Worm (Caenorhabditis elegans) whole organism, early embryonic: ENCODE measurements around the gene srw-43.

Experiments
- B0310.2 ChIP-seq: sonication (generic microtip); optimal IDR thresholded peaks from 2 replicates; lab custom pipeline; 2016; ENCODE audit warnings: mild to moderate bottlenecking, missing genetic modification characterization, missing compliant biosample characterization
- F13C5.2 ChIP-seq: sonication (generic microtip); optimal IDR thresholded peaks from 2 replicates; lab custom pipeline; 2017; ENCODE audit warnings: mild to moderate bottlenecking, missing genetic modification characterization, inconsistent platforms, missing compliant biosample characterization
- aly-1 ChIP-seq: sonication (generic microtip); optimal IDR thresholded peaks from 2 replicates; lab custom pipeline; 2016; ENCODE audit warnings: missing genetic modification characterization, missing compliant biosample characterization
- ama-1 ChIP-seq: fragments of 150-350 bp; optimal IDR thresholded peaks from 2 replicates; lab custom pipeline; 2014
- ceh-13 ChIP-seq: fragments of 200-800 bp; sonication (Bioruptor generic); optimal IDR thresholded peaks from 2 replicates; lab custom pipeline; 2018; ENCODE audit warnings: mild to moderate bottlenecking, missing genetic modification characterization, missing compliant biosample characterization
- ceh-36 ChIP-seq: sonication (generic microtip); optimal IDR thresholded peaks from 2 replicates; lab custom pipeline; 2016; ENCODE audit warnings: missing genetic modification characterization, inconsistent platforms, missing compliant biosample characterization
- ets-7 ChIP-seq: sonication (generic microtip); optimal IDR thresholded peaks from 2 replicates; lab custom pipeline; 2016; ENCODE audit warnings: missing genotype, missing genetic modification characterization, missing compliant biosample characterization
- flt-1 ChIP-seq: fragments of 200-800 bp; sonication (Bioruptor generic); IDR thresholded peaks from 2 replicates; pipeline ENCODE4 v1.3.6; 2022; ENCODE audit warnings: missing genetic modification characterization, missing compliant biosample characterization
- hmbx-1 ChIP-seq: sonication (generic microtip); optimal IDR thresholded peaks from 2 replicates; lab custom pipeline; 2016; ENCODE audit warnings: mild to moderate bottlenecking, missing genetic modification characterization, missing compliant biosample characterization
- hmg-4 ChIP-seq: fragments of 200-800 bp; sonication (Bioruptor generic); optimal IDR thresholded peaks from 2 replicates; lab custom pipeline; 2018; ENCODE audit warnings: mild to moderate bottlenecking, missing genetic modification characterization, missing compliant biosample characterization
- hnd-1 ChIP-seq: sonication (generic microtip); optimal IDR thresholded peaks from 2 replicates; lab custom pipeline; 2016; ENCODE audit warnings: missing genetic modification characterization, missing compliant biosample characterization
- pes-1 ChIP-seq: fragments of 200-800 bp; sonication (Bioruptor generic); IDR thresholded peaks from 2 replicates; pipeline ENCODE4 v1.3.6; 2022; ENCODE audit warnings: missing genetic modification reagents, missing genetic modification characterization, missing compliant biosample characterization
- scrt-1 ChIP-seq: fragments of 200-800 bp; sonication (Bioruptor generic); IDR thresholded peaks from 2 replicates; pipeline ENCODE4 v1.3.6; 2022; ENCODE audit warnings: missing genetic modification characterization, missing compliant biosample characterization
- sea-1 ChIP-seq: fragments of 200-800 bp; sonication (Bioruptor generic); conservative IDR thresholded peaks from 2 replicates; pipeline ENCODE4 v1.3.6; 2022; ENCODE audit warnings: missing genetic modification characterization, missing compliant biosample characterization
- tbx-11 ChIP-seq: fragments of 200-800 bp; sonication (Bioruptor generic); IDR thresholded peaks from 2 replicates; pipeline ENCODE4 v1.3.6; 2022; ENCODE audit warnings: missing genetic modification characterization, missing compliant biosample characterization
- tbx-37 ChIP-seq: fragments of 200-800 bp; sonication (Bioruptor generic); conservative IDR thresholded peaks from 2 replicates; pipeline ENCODE4 v1.3.6; 2022; ENCODE audit warnings: missing genetic modification reagents, missing genetic modification characterization, missing compliant biosample characterization
- tra-4 ChIP-seq: sonication (generic microtip); optimal IDR thresholded peaks from 2 replicates; lab custom pipeline; 2017; ENCODE audit warnings: missing genetic modification characterization, missing compliant biosample characterization

The srw-43 gene

DNA sequence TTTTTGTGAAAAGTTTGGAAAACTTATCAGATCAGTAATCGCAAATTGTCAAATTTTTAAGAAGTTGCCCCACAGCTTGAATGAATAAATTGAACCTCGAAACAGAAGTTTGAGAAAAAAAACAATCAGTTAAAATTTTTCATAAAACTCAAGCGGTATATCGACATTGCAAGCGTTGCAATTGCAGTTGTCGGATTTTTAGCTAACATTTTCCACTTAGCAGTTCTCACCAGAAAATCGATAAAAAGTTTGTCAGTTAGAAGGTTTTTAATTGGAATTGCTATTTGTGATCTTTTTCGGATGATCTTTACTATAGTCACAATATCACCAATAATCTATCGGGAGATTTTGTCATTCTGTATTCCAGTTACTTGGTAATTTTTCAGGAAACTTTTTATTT lies at the start of gene srw-43:
TSS of gene srw-43 (plus strand) at position 301 of the 400 bp plus-strand sequence.
- TF ChIP-seq hnd-1 (tag; lab: Kevin White, UChicago) (no peak), ceh-36 (no peak), B0310.2 (tag; lab: Kevin White, UChicago) (no peak), hmbx-1 (tag; lab: Kevin White, UChicago) (no peak), scrt-1 (GFP tag; lab: Robert Waterston, UW) (no peak), F13C5.2 (tag; lab: Kevin White, UChicago) (no peak), flt-1 (GFP tag; lab: Robert Waterston, UW) (no peak), ets-7 (tag; lab: Kevin White, UChicago) (no peak), sea-1 (GFP tag; lab: Robert Waterston, UW) (no peak), tbx-37 (no peak), tra-4 (no peak), aly-1 (tag; lab: Kevin White, UChicago) (no peak), pes-1 (no peak), ceh-13 (no peak), ama-1 (lab: Kevin White, UChicago) (no peak), hmg-4 (GFP tag; lab: Kevin White, UChicago) (no peak), tbx-11 (GFP tag; lab: Robert Waterston, UW) (no peak)

DNA sequence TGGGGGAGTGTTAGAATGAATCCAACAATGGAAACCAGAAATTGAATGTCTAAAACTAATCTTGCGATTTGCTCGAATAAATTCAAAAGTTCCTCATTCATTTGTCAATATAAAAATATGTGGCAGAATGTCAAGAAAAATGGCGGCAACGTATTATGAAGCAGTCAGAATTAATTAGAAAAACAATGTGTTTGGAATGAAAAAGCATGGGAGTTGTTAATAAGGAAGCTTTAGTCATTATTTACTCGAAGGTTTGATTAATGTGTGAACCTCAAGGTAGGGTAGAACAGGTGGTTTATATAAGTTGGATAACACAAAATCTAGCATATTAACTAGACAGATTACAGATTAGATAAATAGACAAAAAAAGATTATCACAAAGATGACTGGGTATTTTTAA lies 47.6 kb upstream of the srw-43 start, which contains the start of gene srw-76:
TSS of gene srw-76 (minus strand) at position 101 of the 400 bp plus-strand sequence.
- TF ChIP-seq scrt-1 (GFP tag; lab: Robert Waterston, UW) (no peak), flt-1 (GFP tag; lab: Robert Waterston, UW) (no peak), sea-1 (GFP tag; lab: Robert Waterston, UW) (no peak), aly-1 (tag; lab: Kevin White, UChicago) (no peak), tbx-37 (no peak), F13C5.2 (tag; lab: Kevin White, UChicago) (no peak), ama-1 (lab: Kevin White, UChicago) (no peak), hmbx-1 (tag; lab: Kevin White, UChicago) (no peak), hnd-1 (tag; lab: Kevin White, UChicago) (no peak), tbx-11 (GFP tag; lab: Robert Waterston, UW) (no peak), hmg-4 (GFP tag; lab: Kevin White, UChicago) (no peak), ets-7 (tag; lab: Kevin White, UChicago) (no peak), tra-4 (no peak)

DNA sequence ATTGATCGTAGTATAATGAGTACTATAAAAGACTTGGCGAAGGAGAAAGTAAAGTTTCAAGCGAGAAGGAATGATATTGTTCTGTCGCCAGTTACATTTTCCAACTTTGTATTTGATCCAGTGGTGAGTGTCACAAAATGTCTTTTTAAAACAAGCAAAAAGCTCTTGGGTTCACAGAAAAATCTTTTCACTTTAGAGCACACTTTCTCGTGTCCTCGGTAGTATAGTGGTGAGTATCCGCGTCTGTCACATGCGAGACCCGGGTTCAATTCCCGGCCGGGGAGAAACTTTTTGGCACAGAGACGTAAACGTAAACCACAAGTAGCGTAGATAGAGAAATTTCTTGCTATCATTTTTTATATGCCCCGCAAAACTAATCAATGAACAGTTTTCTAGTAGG lies 45.5 kb upstream of the srw-43 start:
- TF ChIP-seq tbx-37: no peak
- TF ChIP-seq ama-1 (lab: Kevin White, UChicago): no peak
- TF ChIP-seq aly-1 (tag; lab: Kevin White, UChicago): no peak
- no peak for TF ChIP-seq ets-7 (tag; lab: Kevin White, UChicago)
- no peak for TF ChIP-seq hmg-4 (GFP tag; lab: Kevin White, UChicago)
- TF ChIP-seq flt-1 (GFP tag; lab: Robert Waterston, UW): no peak
- TF ChIP-seq tra-4: no peak
- no peak for TF ChIP-seq tbx-11 (GFP tag; lab: Robert Waterston, UW)
- TF ChIP-seq ceh-13: no peak
- TF ChIP-seq hmbx-1 (tag; lab: Kevin White, UChicago): no peak
- TF ChIP-seq B0310.2 (tag; lab: Kevin White, UChicago): no peak
- no peak for TF ChIP-seq ceh-36

DNA sequence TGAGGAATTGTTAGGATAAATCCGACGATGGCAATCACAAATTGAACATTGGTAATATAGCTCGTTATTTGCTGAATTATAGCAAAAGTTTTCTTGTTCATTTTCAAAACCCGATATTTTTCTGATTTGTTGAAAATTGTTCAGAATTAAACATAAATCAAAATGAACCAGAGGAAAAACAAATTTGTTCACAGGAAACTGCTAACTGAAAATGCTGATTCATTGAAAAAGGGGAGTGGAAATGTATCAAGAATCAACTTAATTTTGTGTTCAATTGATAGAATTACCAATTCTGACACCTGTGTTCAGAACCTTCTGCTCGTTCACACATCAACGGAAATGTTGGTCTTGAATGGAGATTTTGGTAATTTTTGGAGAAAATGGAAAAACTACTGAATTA lies 42.3 kb upstream of the srw-43 start, which contains the start of gene srw-77:
TSS of gene srw-77 (minus strand) at position 101 of the 400 bp plus-strand sequence.
- TF ChIP-seq sea-1 (GFP tag; lab: Robert Waterston, UW) (no peak), tbx-37 (no peak), ceh-13 (no peak), scrt-1 (GFP tag; lab: Robert Waterston, UW) (no peak), ets-7 (tag; lab: Kevin White, UChicago) (no peak), tra-4 (no peak), tbx-11 (GFP tag; lab: Robert Waterston, UW) (no peak), ceh-36 (no peak), B0310.2 (tag; lab: Kevin White, UChicago) (no peak), pes-1 (no peak), flt-1 (GFP tag; lab: Robert Waterston, UW) (no peak), aly-1 (tag; lab: Kevin White, UChicago) (no peak), hnd-1 (tag; lab: Kevin White, UChicago) (no peak), hmg-4 (GFP tag; lab: Kevin White, UChicago) (no peak), ama-1 (lab: Kevin White, UChicago) (no peak)

DNA sequence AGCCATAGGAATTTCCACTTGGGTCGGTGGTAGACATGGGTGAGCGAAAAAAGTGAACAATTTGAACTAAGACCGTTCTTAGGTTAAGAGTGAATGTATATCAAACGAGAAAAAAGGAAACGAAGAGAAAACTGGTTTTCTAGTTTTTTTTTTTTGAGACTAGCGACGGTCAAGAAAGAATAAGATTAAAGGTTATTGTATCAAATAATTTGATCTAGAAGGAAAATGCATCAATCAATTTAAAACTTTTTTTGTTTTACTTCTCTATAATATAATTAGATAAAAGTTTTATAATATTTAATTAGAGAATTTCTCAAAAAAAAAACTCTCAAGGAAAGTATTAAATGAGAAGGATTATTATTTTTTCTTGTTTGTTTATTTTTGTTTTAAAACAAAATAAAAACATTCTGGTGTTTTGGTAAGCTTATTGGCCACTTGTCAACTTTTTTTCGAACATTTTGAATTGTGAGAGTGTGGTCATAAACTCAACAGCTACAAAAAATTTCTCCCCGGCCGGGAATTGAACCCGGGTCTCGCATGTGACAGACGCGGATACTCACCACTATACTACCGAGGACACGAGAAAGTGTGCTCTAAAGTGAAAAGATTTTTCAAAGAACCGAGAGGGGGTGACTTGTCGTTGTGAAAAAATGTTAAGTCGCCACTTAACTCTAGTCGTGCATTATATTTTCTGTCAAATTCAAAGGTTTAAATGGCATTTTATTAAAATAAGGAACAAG lies 40.5 kb upstream of the srw-43 start, which contains the start of gene W06G6.17:
TSS of gene W06G6.17 (minus strand) at position 51 of the 740 bp plus-strand sequence.
- no peak for TF ChIP-seq F13C5.2 (tag; lab: Kevin White, UChicago)
- TF ChIP-seq B0310.2 (tag; lab: Kevin White, UChicago): no peak
- no peak for TF ChIP-seq hmbx-1 (tag; lab: Kevin White, UChicago)
- no peak for TF ChIP-seq flt-1 (GFP tag; lab: Robert Waterston, UW)
- no peak for TF ChIP-seq ets-7 (tag; lab: Kevin White, UChicago)
- no peak for TF ChIP-seq ama-1 (lab: Kevin White, UChicago)
- TF ChIP-seq hnd-1 (tag; lab: Kevin White, UChicago): no peak
- no peak for TF ChIP-seq pes-1

DNA sequence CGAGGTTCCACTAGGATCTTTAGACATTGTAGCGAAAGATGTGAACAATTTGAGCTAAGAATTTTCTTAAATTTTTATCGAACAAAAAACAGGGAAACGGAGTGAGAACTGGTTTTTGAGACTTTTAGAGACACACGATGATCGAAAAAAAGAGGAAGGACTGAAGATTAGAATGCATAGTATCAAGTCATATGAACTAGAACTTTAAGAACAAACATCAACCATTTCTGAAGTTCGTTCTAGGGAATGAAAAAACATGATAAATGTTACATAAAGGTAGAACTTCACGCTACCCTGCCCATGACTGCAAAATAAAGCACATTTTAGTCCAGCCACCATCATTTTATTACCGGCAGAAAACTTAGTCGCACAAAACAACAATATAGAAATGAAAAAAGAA lies 39.5 kb upstream of the srw-43 start, which contains the start of gene W06G6.9:
TSS of gene W06G6.9 (minus strand) at position 101 of the 400 bp plus-strand sequence.
- TF ChIP-seq ets-7 (tag; lab: Kevin White, UChicago) (no peak), aly-1 (tag; lab: Kevin White, UChicago) (no peak), sea-1 (GFP tag; lab: Robert Waterston, UW) (no peak), hmg-4 (GFP tag; lab: Kevin White, UChicago) (no peak), ama-1 (lab: Kevin White, UChicago) (no peak), pes-1 (no peak), hnd-1 (tag; lab: Kevin White, UChicago) (no peak), tra-4 (no peak), hmbx-1 (tag; lab: Kevin White, UChicago) (no peak)
